Fruit fly (Drosophila melanogaster): ENCODE measurements around the gene wts.

wts gene

DNA sequence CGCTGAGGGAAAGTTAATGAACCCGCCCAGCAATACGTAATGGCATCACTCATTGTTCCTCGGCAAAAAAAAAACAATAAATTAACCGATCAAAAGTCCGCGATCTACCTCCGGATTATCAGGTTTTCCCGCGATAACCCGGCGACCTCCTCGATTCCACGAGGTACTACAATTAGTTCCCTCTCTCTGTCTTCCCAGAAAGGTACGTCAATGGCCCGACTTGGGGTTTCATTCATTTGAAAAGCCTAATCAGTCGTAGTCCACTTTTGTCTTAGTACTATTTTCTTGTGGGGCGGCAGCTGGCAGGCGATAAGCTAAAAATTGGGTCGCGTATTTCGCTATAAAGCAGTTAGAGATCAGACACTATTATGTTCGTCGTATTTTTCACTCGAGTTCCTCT is 27.2 kb downstream of the wts start:
- no peak for TF ChIP-seq CG17801 (GFP tag; optimal IDR thresholded peaks at IDR 0.05; ENCODE audit: partially characterized antibody)

DNA sequence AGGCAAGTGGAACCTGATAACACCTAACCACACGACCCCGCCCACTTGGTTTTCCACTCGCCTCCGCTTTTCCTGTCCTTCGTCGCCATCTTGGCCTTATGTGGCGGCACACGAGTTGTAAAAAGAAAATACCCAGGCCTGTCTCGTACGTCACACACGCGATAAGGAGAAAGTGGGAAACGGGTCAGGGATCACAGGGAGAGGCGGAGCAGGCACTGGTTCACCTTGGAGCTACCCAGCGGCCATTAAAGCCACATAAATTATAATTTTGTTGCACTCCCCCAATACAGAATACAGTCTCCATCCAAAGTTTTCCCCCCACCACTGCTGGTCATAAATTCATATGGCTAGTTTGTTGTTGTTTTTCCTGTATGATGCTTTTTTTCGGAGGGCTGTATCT is 30.5 kb downstream of the wts start:
- no peak for TF ChIP-seq CG17801 (GFP tag; optimal IDR thresholded peaks at IDR 0.05; ENCODE audit: partially characterized antibody)

DNA sequence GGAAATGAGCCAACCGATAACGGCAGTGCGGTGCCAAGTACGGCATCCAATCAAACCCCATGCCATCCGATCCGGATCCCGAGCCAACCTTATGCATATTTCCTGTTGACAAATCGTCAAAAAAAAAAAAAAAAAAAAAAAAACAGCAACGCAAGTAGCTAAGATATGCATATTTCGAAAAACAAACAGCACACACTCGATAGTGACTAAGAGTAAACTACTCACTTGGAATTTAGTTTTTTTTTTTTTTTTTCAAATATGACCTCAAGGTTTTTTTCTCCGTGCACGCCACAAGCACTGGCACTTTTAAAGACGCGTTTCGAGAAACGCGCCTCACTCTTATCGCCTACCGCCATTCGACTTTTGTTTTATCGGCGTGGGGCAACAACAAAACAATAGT is 31.2 kb downstream of the wts start:
- TF ChIP-seq CG17801 (GFP tag; optimal IDR thresholded peaks at IDR 0.05; ENCODE audit: partially characterized antibody), result no peak

DNA sequence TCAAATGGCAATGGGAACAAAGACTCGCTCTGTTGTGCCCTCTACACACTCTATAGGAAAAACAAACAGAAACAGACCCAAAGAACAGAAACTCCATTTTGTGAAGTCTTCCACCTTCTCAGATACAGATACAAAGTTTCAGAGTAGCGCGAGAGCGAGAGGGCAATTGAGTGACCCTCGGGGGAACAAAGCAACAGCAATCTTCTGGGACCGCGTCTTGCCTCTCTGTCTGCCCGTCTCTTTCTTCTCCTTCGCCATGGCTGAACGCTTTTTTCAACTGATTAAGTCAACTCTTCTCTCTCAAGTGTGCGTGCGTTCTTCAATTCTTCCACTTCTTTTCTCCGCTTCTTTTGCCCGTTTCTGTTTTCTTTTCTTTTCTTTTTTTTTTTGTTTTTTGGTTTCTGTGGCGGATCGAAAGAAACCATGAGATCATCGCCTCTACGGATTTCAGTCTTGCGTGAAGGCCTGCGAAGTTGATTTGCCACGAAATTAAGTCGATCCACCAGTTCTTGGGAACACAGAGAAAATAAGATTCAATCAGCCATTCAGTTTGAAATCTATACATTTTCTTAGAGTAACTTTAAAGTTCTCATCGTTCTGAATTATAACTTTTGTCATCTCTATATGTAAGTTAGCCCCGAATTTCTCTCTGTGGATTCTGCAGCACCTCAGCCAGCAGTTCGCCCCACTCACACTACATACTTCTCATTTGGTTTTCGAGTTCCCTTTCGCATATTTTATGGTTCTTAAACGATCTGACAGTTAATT is 33.5 kb downstream of the wts start:
- TF ChIP-seq CG17801 (GFP tag; optimal IDR thresholded peaks at IDR 0.05; ENCODE audit: partially characterized antibody), result no peak

- no peak for TF ChIP-seq CG17801 (GFP tag; optimal IDR thresholded peaks at IDR 0.05; ENCODE audit: partially characterized antibody)
Observed at dm6 chr3R:30770709-30771108, 35.7 kb downstream of the wts start.

DNA sequence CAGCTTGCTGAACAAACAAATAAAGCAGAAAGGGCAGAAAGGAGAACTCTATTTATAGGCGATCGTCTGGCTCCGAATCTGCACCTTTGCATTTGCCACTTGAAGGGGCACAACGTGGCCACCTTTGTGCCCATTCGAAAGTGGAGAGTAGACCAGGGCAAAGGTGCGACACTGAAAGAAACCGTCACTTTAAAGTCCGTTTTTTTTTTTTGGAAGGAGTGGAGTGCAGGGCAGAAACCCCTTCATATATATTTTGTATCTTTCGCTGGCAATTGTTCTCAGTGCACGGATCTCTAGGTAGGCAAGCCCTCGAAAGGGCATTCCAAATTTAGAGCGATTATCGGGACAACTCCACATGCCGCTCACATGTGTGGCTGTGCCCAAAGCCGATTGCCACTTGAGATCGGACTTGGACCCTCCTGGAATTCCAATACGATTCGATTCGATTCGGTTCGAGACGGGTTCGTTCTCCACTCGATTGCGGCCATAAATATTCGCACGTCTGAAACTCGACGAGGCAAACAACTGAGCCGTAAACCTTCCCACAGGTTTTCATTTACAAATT is 36.3 kb downstream of the wts start:
- no peak for TF ChIP-seq CG17801 (GFP tag; optimal IDR thresholded peaks at IDR 0.05; ENCODE audit: partially characterized antibody)

dm6 chr3R:30767556-30767955 is 38.9 kb downstream of the wts start:
- no peak for TF ChIP-seq CG17801 (GFP tag; optimal IDR thresholded peaks at IDR 0.05; ENCODE audit: partially characterized antibody)

DNA sequence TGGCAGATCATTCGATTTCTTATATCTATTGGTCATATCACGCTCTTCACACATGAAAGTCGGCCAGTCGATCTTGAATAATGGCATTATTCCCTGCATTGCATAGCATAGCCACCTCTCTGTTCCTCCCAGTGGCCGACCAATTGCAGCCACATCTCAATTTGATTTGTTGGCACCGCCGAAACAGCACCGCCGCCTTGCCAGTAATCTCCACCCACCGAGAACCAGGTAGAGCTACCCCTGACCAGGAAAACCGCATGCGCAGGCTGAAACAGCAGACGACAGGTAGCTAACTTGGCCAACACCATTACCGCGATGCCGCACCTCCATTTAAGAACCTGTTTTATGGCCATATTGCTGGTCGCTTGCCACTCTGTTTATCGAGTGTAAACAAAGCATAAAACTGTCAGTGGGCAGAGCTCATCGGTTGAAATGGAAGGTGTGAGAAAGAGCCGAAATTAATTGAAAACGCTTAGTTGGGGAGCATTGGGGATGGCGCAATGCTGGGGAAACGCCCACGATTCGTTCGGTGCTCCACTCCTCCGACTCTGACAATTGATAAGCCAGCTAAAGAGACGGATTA is 39.4 kb downstream of the wts start:
- no peak for TF ChIP-seq CG17801 (GFP tag; optimal IDR thresholded peaks at IDR 0.05; ENCODE audit: partially characterized antibody)

DNA sequence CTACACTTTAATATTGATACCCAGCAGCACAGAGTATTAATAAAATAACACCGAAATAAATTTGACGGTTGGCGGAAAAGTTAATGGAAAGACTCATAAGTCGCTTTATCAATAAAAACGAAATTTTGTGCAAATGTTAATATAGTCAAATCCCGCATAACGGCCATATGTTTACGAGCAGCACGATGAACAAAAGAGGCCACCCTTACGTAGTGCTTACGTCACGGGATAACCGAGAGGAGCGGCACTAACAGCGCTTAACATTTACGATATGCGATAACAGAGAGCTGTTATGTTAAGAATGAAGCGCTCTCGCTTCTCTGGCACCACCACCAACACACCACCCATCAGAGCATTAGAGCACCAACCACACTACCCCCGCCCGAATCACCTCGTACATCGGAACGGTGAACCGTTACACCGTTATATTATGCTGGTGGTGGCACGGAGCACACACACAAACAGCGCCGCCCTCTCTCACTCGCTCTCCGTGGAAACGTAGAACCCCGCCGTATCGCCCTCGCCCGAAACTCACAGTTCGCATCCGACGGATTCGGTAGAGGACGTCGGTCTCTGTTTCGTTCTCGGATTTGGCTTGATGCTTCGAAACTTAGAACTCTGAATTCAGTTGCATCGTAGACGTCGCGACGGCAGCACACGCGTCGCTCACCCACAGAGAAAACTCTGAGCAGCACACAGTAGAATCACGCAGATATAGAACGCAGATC is 40.9 kb downstream of the wts start, which contains the start of gene zfh1:
zfh1 (plus strand) TSS at position 621 of the 728 bp plus-strand sequence.
- no peak for TF ChIP-seq CG17801 (GFP tag; optimal IDR thresholded peaks at IDR 0.05; ENCODE audit: partially characterized antibody)

DNA sequence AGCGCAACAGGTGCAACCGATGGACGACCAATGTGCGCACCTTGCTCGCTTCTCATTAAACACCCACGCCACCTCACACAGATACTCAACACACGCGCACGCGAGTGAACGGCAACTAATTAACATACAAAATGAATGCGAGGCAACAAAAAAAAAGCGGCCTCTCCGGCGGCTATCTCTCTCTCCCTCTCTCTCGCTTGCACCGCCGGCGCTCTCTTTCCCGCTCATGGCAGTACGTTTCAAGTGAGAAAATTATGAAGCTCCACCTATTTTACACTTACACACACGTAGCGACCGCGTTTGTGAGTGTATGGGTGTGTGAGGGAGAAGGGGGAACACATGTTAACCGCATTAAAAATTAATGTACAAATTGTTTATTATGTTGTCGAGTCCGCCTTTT is 42.3 kb downstream of the wts start:
- no peak for TF ChIP-seq CG17801 (GFP tag; optimal IDR thresholded peaks at IDR 0.05; ENCODE audit: partially characterized antibody)

- TF ChIP-seq CG17801 (GFP tag; optimal IDR thresholded peaks at IDR 0.05; ENCODE audit: partially characterized antibody), result no peak
Observed at dm6 chr3R:30762230-30762629, 44.2 kb downstream of the wts start.

DNA sequence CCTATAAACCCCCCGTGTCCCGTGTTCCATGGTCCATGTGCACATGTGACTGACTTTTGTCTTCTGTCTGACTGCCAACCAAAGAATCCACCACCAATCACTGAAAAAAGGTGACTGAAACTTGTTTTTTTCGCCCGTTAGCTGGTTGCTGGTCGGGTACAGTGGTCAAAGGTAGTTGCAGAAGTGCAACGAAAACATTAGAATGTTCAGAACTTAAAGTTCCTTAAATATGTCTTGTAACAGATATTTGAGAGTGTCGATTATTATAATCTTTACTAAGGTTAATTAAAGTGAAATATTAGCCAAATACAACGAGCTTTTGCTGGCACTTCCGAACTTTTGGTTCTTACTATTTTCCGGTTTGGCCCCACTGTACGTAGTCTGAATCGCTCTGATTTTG is 45.3 kb downstream of the wts start:
- TF ChIP-seq CG17801 (GFP tag; optimal IDR thresholded peaks at IDR 0.05; ENCODE audit: partially characterized antibody), result no peak

dm6 chr3R:30758725-30759714 is 47.4 kb downstream of the wts start:
- TF ChIP-seq CG17801 (GFP tag; optimal IDR thresholded peaks at IDR 0.05; ENCODE audit: partially characterized antibody), result no peak

DNA sequence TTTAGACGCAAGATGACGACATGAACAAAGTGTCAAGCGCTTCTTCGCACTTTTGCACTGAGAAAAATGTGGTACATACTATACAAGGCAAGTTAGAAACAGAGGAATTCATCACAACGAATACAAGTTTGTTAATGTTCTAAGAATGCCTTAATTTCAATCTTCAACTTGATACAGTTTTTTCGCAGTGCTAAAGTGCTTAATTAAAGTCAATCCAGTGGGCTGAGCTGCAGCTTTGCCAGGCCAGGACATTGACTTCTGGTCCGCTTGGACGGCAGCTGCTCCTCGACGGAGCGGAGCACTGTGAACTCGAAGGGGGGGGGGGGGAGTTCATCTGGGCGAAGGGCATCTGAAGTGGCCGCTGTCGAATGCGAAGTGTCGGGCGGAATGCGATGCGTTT is 50.2 kb downstream of the wts start:
- TF ChIP-seq CG17801 (GFP tag; optimal IDR thresholded peaks at IDR 0.05; ENCODE audit: partially characterized antibody), result no peak

All from ovary, adult (tissue).